Worm (Caenorhabditis elegans) whole organism, L2 larva: ENCODE data around the gene gas-1.

Source experiments
- C34F6.9 ChIP-seq: fragments of 150-350 bp; optimal IDR thresholded peaks from 2 replicates; lab custom pipeline; 2014; ENCODE audit warnings: missing biosample characterization, missing genetic modification characterization
- F13H6.1 ChIP-seq: sonication (generic microtip); optimal IDR thresholded peaks from 2 replicates; lab custom pipeline; 2016; ENCODE audit warnings: missing genetic modification characterization, missing compliant biosample characterization
- R02D3.7 ChIP-seq: fragments of 150-350 bp; optimal IDR thresholded peaks from 2 replicates; lab custom pipeline; 2014; ENCODE audit warnings: missing biosample characterization, missing genetic modification characterization
- Y55F3AM.14 ChIP-seq: fragments of 200-800 bp; sonication (Bioruptor generic); optimal IDR thresholded peaks from 2 replicates; lab custom pipeline; 2018; ENCODE audit warnings: mild to moderate bottlenecking, missing genetic modification characterization, missing compliant biosample characterization
- ZK546.5 ChIP-seq: sonication (generic microtip); optimal IDR thresholded peaks from 2 replicates; lab custom pipeline; 2017; ENCODE audit warnings: missing biosample characterization, missing genetic modification characterization
- alr-1 ChIP-seq: fragments of 150-350 bp; optimal IDR thresholded peaks from 2 replicates; lab custom pipeline; 2014; ENCODE audit warnings: missing biosample characterization, missing genetic modification characterization
- aly-2 ChIP-seq: fragments of 150-350 bp; optimal IDR thresholded peaks from 2 replicates; lab custom pipeline; 2014; ENCODE audit warnings: missing biosample characterization, missing genetic modification characterization
- ama-1 ChIP-seq: fragments of 150-350 bp; optimal IDR thresholded peaks from 2 replicates; lab custom pipeline; 2018; ENCODE audit warnings: inconsistent platforms
- blmp-1 ChIP-seq: sonication (generic microtip); optimal IDR thresholded peaks from 2 replicates; lab custom pipeline; 2017; ENCODE audit warnings: missing genetic modification characterization, mild to moderate bottlenecking, missing compliant biosample characterization, antibody characterized with exemption, moderate library complexity; ENCODE audit not compliant: insufficient read depth
- ceh-16 ChIP-seq: fragments of 150-350 bp; optimal IDR thresholded peaks from 2 replicates; lab custom pipeline; 2014; ENCODE audit warnings: missing biosample characterization, missing genetic modification characterization
- ceh-82 ChIP-seq: fragments of 150-350 bp; optimal IDR thresholded peaks from 2 replicates; lab custom pipeline; 2014; ENCODE audit warnings: missing biosample characterization, missing genetic modification characterization
- crh-2 ChIP-seq: sonication (generic microtip); optimal IDR thresholded peaks from 2 replicates; lab custom pipeline; 2017; ENCODE audit warnings: missing biosample characterization, missing genetic modification characterization
- dmd-4 ChIP-seq: sonication (generic microtip); optimal IDR thresholded peaks from 2 replicates; lab custom pipeline; 2017; ENCODE audit warnings: missing biosample characterization, missing genetic modification characterization
- egl-27 ChIP-seq: sonication (generic microtip); optimal IDR thresholded peaks from 3 replicates; lab custom pipeline; 2017; ENCODE audit warnings: missing biosample characterization, missing genetic modification reagents, missing genetic modification characterization
- elt-1 ChIP-seq: fragments of 150-350 bp; optimal IDR thresholded peaks from 2 replicates; lab custom pipeline; 2014; ENCODE audit warnings: missing biosample characterization, missing genetic modification characterization
- elt-3 ChIP-seq: sonication (generic microtip); optimal IDR thresholded peaks from 2 replicates; lab custom pipeline; 2017; ENCODE audit warnings: missing biosample characterization, missing genetic modification characterization
- fos-1 ChIP-seq: fragments of 150-350 bp; optimal IDR thresholded peaks from 2 replicates; lab custom pipeline; 2014; ENCODE audit warnings: missing biosample characterization, missing genetic modification characterization
- lin-11 ChIP-seq: fragments of 150-350 bp; sonication (generic microtip); optimal IDR thresholded peaks from 2 replicates; lab custom pipeline; 2014; ENCODE audit warnings: missing biosample characterization, missing genetic modification characterization, inconsistent platforms, mixed read lengths
- lin-13 ChIP-seq: fragments of 150-350 bp; optimal IDR thresholded peaks from 2 replicates; lab custom pipeline; 2014; ENCODE audit warnings: missing biosample characterization, missing genetic modification reagents, missing genetic modification characterization
- lin-39 ChIP-seq: fragments of 150-350 bp; optimal IDR thresholded peaks from 2 replicates; lab custom pipeline; 2014; ENCODE audit warnings: missing biosample characterization, missing genetic modification reagents, missing genetic modification characterization
- lsy-2 ChIP-seq, 2 experiments: fragments of 150-350 bp in 1 of 2; sonication (generic microtip) in 1 of 2; optimal IDR thresholded peaks; 2 replicates each; lab custom pipeline; 2014 to 2017; ENCODE audit warnings: missing biosample characterization in 2 of 2, missing genetic modification characterization in 2 of 2
- mab-5 ChIP-seq: fragments of 150-350 bp; optimal IDR thresholded peaks from 2 replicates; lab custom pipeline; 2014; ENCODE audit warnings: missing biosample characterization, missing genetic modification characterization
- mbf-1 ChIP-seq: sonication (generic microtip); optimal IDR thresholded peaks from 2 replicates; lab custom pipeline; 2017; ENCODE audit warnings: missing biosample characterization, missing genetic modification characterization
- mdl-1 ChIP-seq, 2 experiments: fragments of 150-350 bp in 1 of 2; sonication (generic microtip) in 1 of 2; optimal IDR thresholded peaks; 2 replicates each; lab custom pipeline; 2017; ENCODE audit warnings: missing biosample characterization in 2 of 2, missing genetic modification characterization in 2 of 2
- nhr-10 ChIP-seq: sonication (generic microtip); optimal IDR thresholded peaks from 2 replicates; lab custom pipeline; 2017; ENCODE audit warnings: missing biosample characterization, missing genetic modification characterization
- nhr-11 ChIP-seq: fragments of 150-350 bp; optimal IDR thresholded peaks from 2 replicates; lab custom pipeline; 2014; ENCODE audit warnings: missing biosample characterization, missing genetic modification characterization
- nhr-12 ChIP-seq: fragments of 150-350 bp; optimal IDR thresholded peaks from 2 replicates; lab custom pipeline; 2014; ENCODE audit warnings: missing biosample characterization, missing genetic modification characterization
- nhr-129 ChIP-seq: fragments of 150-350 bp; optimal IDR thresholded peaks from 2 replicates; lab custom pipeline; 2014; ENCODE audit warnings: missing biosample characterization, missing genetic modification characterization
- nhr-21 ChIP-seq: fragments of 150-350 bp; optimal IDR thresholded peaks from 2 replicates; lab custom pipeline; 2014; ENCODE audit warnings: missing biosample characterization, missing genetic modification characterization
- nhr-23 ChIP-seq: fragments of 150-350 bp; optimal IDR thresholded peaks from 2 replicates; lab custom pipeline; 2014; ENCODE audit warnings: missing biosample characterization, missing genetic modification reagents, missing genetic modification characterization
- nhr-237 ChIP-seq: fragments of 150-350 bp; optimal IDR thresholded peaks from 2 replicates; lab custom pipeline; 2014; ENCODE audit warnings: missing biosample characterization, missing genetic modification characterization
- nhr-25 ChIP-seq: fragments of 150-350 bp; sonication (generic microtip); optimal IDR thresholded peaks from 3 replicates; lab custom pipeline; 2014; ENCODE audit warnings: missing biosample characterization, missing genetic modification characterization
- nhr-6 ChIP-seq: fragments of 150-350 bp; optimal IDR thresholded peaks from 2 replicates; lab custom pipeline; 2014; ENCODE audit warnings: missing biosample characterization, missing genetic modification characterization
- peb-1 ChIP-seq: fragments of 150-350 bp; optimal IDR thresholded peaks from 2 replicates; lab custom pipeline; 2014; ENCODE audit warnings: missing biosample characterization, missing genetic modification characterization
- sem-4 ChIP-seq: fragments of 150-350 bp; optimal IDR thresholded peaks from 2 replicates; lab custom pipeline; 2014; ENCODE audit warnings: missing biosample characterization, missing genetic modification reagents, missing genetic modification characterization
- skn-1 ChIP-seq: sonication (generic microtip); optimal IDR thresholded peaks from 2 replicates; lab custom pipeline; 2017; ENCODE audit warnings: missing biosample characterization, missing genetic modification characterization
- sma-3 ChIP-seq: sonication (generic microtip); optimal IDR thresholded peaks from 2 replicates; lab custom pipeline; 2016; ENCODE audit warnings: missing genetic modification reagents, missing genetic modification characterization, missing compliant biosample characterization
- sma-9 ChIP-seq, 2 experiments: fragments of 150-350 bp in 1 of 2; sonication (generic microtip) in 1 of 2; optimal IDR thresholded peaks; 2 replicates each; lab custom pipeline; 2014 to 2016; ENCODE audit warnings: missing genetic modification characterization in 2 of 2, mild to moderate bottlenecking in 1 of 2, missing biosample characterization in 1 of 2, missing compliant biosample characterization in 1 of 2, missing genetic modification reagents in 1 of 2, moderate library complexity in 1 of 2
- snpc-4 ChIP-seq: fragments of 150-350 bp; optimal IDR thresholded peaks from 2 replicates; lab custom pipeline; 2014; ENCODE audit warnings: missing biosample characterization, missing genetic modification characterization
- unc-39 ChIP-seq: fragments of 150-350 bp; optimal IDR thresholded peaks from 2 replicates; lab custom pipeline; 2014; ENCODE audit warnings: missing biosample characterization, missing genetic modification characterization
- unc-55 ChIP-seq: fragments of 150-350 bp; sonication (generic microtip); optimal IDR thresholded peaks from 3 replicates; lab custom pipeline; 2014; ENCODE audit warnings: missing biosample characterization, missing genetic modification reagents, missing genetic modification characterization
- unc-62 ChIP-seq: fragments of 150-350 bp; optimal IDR thresholded peaks from 2 replicates; lab custom pipeline; 2014; ENCODE audit warnings: missing biosample characterization, missing genetic modification reagents, missing genetic modification characterization
- zag-1 ChIP-seq: fragments of 150-350 bp; optimal IDR thresholded peaks from 2 replicates; lab custom pipeline; 2014; ENCODE audit warnings: missing biosample characterization, missing genetic modification characterization
- ztf-1 ChIP-seq: fragments of 200-800 bp; sonication (Bioruptor generic); conservative IDR thresholded peaks from 2 replicates; pipeline ENCODE4 v1.3.6; 2022; ENCODE audit warnings: missing genetic modification characterization, missing compliant biosample characterization
- ztf-11 ChIP-seq: sonication (generic microtip); optimal IDR thresholded peaks from 2 replicates; lab custom pipeline; 2017; ENCODE audit warnings: missing biosample characterization, missing genetic modification characterization
- ztf-4 ChIP-seq: fragments of 150-350 bp; optimal IDR thresholded peaks from 2 replicates; lab custom pipeline; 2014; ENCODE audit warnings: missing biosample characterization, missing genetic modification characterization

Gene gas-1

ce11 chrX:15609698-15610097 lies 19.5 kb upstream of the gas-1 start:
- TF ChIP-seq sma-3 (GFP tag; lab: Kevin White, UChicago) (no peak), ztf-1 (no peak), sma-9 (GFP tag; optimal IDR thresholded peaks at IDR 0.05; lab: Kevin White, UChicago) (peak; percentile 12), sma-9 (tag; optimal IDR thresholded peaks at IDR 0.05; lab: Kevin White, UChicago) (no peak), lin-39 (tag; lab: Kevin White, UChicago) (no peak), unc-62 (no peak), nhr-25 (tag; lab: Kevin White, UChicago) (no peak), nhr-11 (no peak), dmd-4 (tag; lab: Kevin White, UChicago) (no peak)

ce11 chrX:15608593-15608992 lies 18.4 kb upstream of the gas-1 start:
- peak; percentile 48 for TF ChIP-seq nhr-129 (tag; lab: Kevin White, UChicago)
- peak in 1 of 2 experiments; percentile 30 for TF ChIP-seq lsy-2 (tag; optimal IDR thresholded peaks at IDR 0.05; lab: Kevin White, UChicago)
- peak; percentile 6 for TF ChIP-seq nhr-21 (tag; lab: Kevin White, UChicago)
- TF ChIP-seq sma-9 (GFP tag; optimal IDR thresholded peaks at IDR 0.05; lab: Kevin White, UChicago), result peak; percentile 27
- no peak for TF ChIP-seq sma-9 (tag; optimal IDR thresholded peaks at IDR 0.05; lab: Kevin White, UChicago)
- peak; percentile 37 for TF ChIP-seq ztf-4 (tag; lab: Kevin White, UChicago)
- peak; percentile 23 for TF ChIP-seq unc-55 (GFP tag; lab: Kevin White, UChicago)
- TF ChIP-seq C34F6.9, result peak; percentile 32
- no peak for TF ChIP-seq unc-39 (tag; lab: Kevin White, UChicago)
- TF ChIP-seq ama-1 (lab: Kevin White, UChicago), result no peak
- TF ChIP-seq, all 48 proteins: peak for 7

- peak; percentile 97 for TF ChIP-seq unc-55 (GFP tag; lab: Kevin White, UChicago)
- TF ChIP-seq nhr-6, result peak; percentile 91
- peak; percentile 68 for TF ChIP-seq nhr-11
- peak; percentile 96 for TF ChIP-seq nhr-25 (tag; lab: Kevin White, UChicago)
- TF ChIP-seq unc-62, result peak; percentile 76
- TF ChIP-seq ztf-4 (tag; lab: Kevin White, UChicago), result peak; percentile 85
- TF ChIP-seq ztf-1, result no peak
- TF ChIP-seq nhr-23, result no peak
- no peak for TF ChIP-seq aly-2 (tag; lab: Kevin White, UChicago)
- peak; percentile 97 to 99 for TF ChIP-seq mdl-1 (tag; optimal IDR thresholded peaks at IDR 0.05; lab: Kevin White, UChicago)
- TF ChIP-seq Y55F3AM.14, result peak; percentile 74
- TF ChIP-seq nhr-10 (tag; lab: Kevin White, UChicago), result peak; percentile 70
- no peak for TF ChIP-seq peb-1 (tag; lab: Kevin White, UChicago)
- peak; percentile 96 for TF ChIP-seq fos-1
- peak; percentile 41 for TF ChIP-seq blmp-1 (tag; lab: Kevin White, UChicago)
- TF ChIP-seq crh-2 (tag; lab: Kevin White, UChicago), result peak; percentile 98
- TF ChIP-seq mbf-1 (tag; lab: Kevin White, UChicago), result no peak
- no peak for TF ChIP-seq dmd-4 (tag; lab: Kevin White, UChicago)
- no peak for TF ChIP-seq elt-1 (tag; lab: Kevin White, UChicago)
- no peak for TF ChIP-seq R02D3.7 (tag; lab: Kevin White, UChicago)
- peak; percentile 83 for TF ChIP-seq egl-27 (tag; lab: Kevin White, UChicago)
- peak; percentile 94 for TF ChIP-seq F13H6.1 (tag; lab: Kevin White, UChicago)
- no peak for TF ChIP-seq nhr-237 (tag; lab: Kevin White, UChicago)
- peak; percentile 21 for TF ChIP-seq nhr-12
- no peak for TF ChIP-seq elt-3
- TF ChIP-seq lin-39 (tag; lab: Kevin White, UChicago), result no peak
- TF ChIP-seq ZK546.5, result peak; percentile 19
- peak; percentile 51 for TF ChIP-seq ceh-82
- peak; percentile 81 for TF ChIP-seq zag-1 (tag; lab: Kevin White, UChicago)
- TF ChIP-seq lin-11, result peak; percentile 88
- peak; percentile 66 for TF ChIP-seq snpc-4 (tag; lab: Kevin White, UChicago)
- TF ChIP-seq lsy-2 (tag; optimal IDR thresholded peaks at IDR 0.05; lab: Kevin White, UChicago), result peak; percentile 77 to 85
- TF ChIP-seq alr-1, result peak; percentile 10
- peak; percentile 97 for TF ChIP-seq nhr-129 (tag; lab: Kevin White, UChicago)
- TF ChIP-seq C34F6.9, result peak; percentile 96
- TF ChIP-seq nhr-21 (tag; lab: Kevin White, UChicago), result peak; percentile 92
- TF ChIP-seq lin-13 (GFP tag; lab: Kevin White, UChicago), result peak; percentile 87
- TF ChIP-seq sma-9 (GFP tag; optimal IDR thresholded peaks at IDR 0.05; lab: Kevin White, UChicago), result peak; percentile 97
- TF ChIP-seq sma-9 (tag; optimal IDR thresholded peaks at IDR 0.05; lab: Kevin White, UChicago), result no peak
- TF ChIP-seq ama-1 (lab: Kevin White, UChicago), result peak; percentile 36
- TF ChIP-seq skn-1 (tag; lab: Kevin White, UChicago), result peak; percentile 87
- TF ChIP-seq ztf-11 (tag; lab: Kevin White, UChicago), result no peak
- TF ChIP-seq unc-39 (tag; lab: Kevin White, UChicago), result no peak
- peak; percentile 42 for TF ChIP-seq ceh-16 (tag; lab: Kevin White, UChicago)
- TF ChIP-seq mab-5 (tag; lab: Kevin White, UChicago), result peak; percentile 45
- TF ChIP-seq sem-4 (tag; lab: Kevin White, UChicago), result peak; percentile 87
- TF ChIP-seq sma-3 (GFP tag; lab: Kevin White, UChicago), result peak; percentile 95
These were observed 17.4 kb upstream of the gas-1 start, which contains the start of gene nipi-3 for ce11 chrX:15607498-15608019. nipi-3 (plus strand) TSS chrX:15607969.
